Worm (Caenorhabditis elegans): Measurements from ENCODE around the gene Y69H2.10.

- TF ChIP-seq ztf-11 (tag; optimal IDR thresholded peaks at IDR 0.05) (no peak), isw-1 (GFP tag; IDR thresholded peaks at IDR 0.05) (no peak), fos-1 (tag; optimal IDR thresholded peaks at IDR 0.05) (no peak), zag-1 (tag; optimal IDR thresholded peaks at IDR 0.05) (no peak), hlh-17 (GFP tag; optimal IDR thresholded peaks at IDR 0.05; ENCODE audit: borderline replicate concordance) (no peak), nhr-71 (tag; optimal IDR thresholded peaks at IDR 0.05) (no peak), pax-3 (tag; optimal IDR thresholded peaks at IDR 0.05) (no peak), lsy-2 (tag; optimal IDR thresholded peaks at IDR 0.05) (no peak), egl-27 (tag; optimal IDR thresholded peaks at IDR 0.05) (no peak), lin-39 (tag; optimal IDR thresholded peaks at IDR 0.05) (no peak)
These were observed 20.1 kb upstream of the Y69H2.10 start, which contains the start of gene egas-2 for ce11 chrV:18650043-18650442.

Measured in whole organism, L1 larva.